Worm (Caenorhabditis elegans) whole organism, L3 larva: ENCODE data around the gene F10C1.9.

Source experiments
- R02D3.7 ChIP-seq: fragments of 150-350 bp; optimal IDR thresholded peaks from 2 replicates; lab custom pipeline; 2014; ENCODE audit warnings: missing biosample characterization, missing genetic modification characterization
- ZK546.5 ChIP-seq: sonication (generic microtip); optimal IDR thresholded peaks from 2 replicates; lab custom pipeline; 2017; ENCODE audit warnings: missing biosample characterization, missing genetic modification characterization
- nhr-237 ChIP-seq: fragments of 150-350 bp; optimal IDR thresholded peaks from 2 replicates; lab custom pipeline; 2014; ENCODE audit warnings: missing biosample characterization, missing genetic modification characterization
- nhr-76 ChIP-seq: fragments of 150-350 bp; sonication (generic microtip); optimal IDR thresholded peaks from 5 replicates; lab custom pipeline; 2014; ENCODE audit warnings: missing biosample characterization, missing genetic modification characterization
- zag-1 ChIP-seq: fragments of 150-350 bp; optimal IDR thresholded peaks from 2 replicates; lab custom pipeline; 2014; ENCODE audit warnings: missing biosample characterization, missing genetic modification characterization

ce11 chrII:5774120-5774519 lies 29.0 kb upstream of the F10C1.9 start, which contains the start of the genes dmd-5 and F10C1.1:
- TF ChIP-seq nhr-76 (tag; lab: Kevin White, UChicago) = no peak
- TF ChIP-seq zag-1 (tag; lab: Kevin White, UChicago) = no peak
- no peak for TF ChIP-seq ZK546.5 (tag; lab: Kevin White, UChicago)
- TF ChIP-seq R02D3.7 (tag; lab: Kevin White, UChicago) = no peak
- TF ChIP-seq nhr-237 = no peak
